Worm (Caenorhabditis elegans): ENCODE measurements around the gene B0280.2.

B0280.2 gene

DNA sequence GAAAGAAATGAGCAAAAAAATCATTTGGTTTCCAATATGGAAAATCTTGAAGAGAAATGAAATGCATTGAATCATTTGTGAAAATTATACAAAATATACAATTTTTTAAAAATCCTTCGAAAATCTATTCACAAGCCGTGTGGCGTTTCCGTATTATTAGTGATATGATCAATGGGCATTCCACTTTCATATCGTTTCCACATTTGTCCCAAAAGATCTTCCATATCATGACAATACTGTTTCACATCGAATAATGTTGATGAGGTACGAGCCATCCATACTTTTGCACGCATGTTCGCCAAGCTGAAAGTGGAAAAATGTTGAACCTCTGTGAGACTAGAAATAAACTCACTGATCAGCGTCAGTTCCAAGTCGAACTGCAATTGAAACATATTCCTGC lies 21.9 kb downstream of the B0280.2 start:
- no peak for TF ChIP-seq unc-62 (GFP tag; optimal IDR thresholded peaks at IDR 0.05)

DNA sequence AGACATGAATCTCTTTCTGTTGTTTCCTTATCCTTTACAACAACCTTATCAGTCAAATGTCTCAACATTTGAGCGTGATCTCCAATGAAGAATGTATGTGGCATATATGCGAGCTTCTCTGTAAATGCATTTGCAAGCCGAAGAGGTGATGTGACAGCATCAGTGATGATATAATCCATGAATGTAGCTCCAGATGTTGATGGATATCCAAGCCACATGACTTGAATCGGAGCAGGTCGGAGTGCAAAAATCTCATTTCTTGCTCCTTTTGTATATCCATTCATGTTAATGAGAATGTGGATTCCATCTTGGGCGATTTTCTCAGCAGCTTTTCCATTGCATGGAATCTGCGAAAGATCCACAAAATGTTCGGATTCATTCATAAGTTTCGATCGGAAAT lies 23.7 kb downstream of the B0280.2 start:
- no peak for TF ChIP-seq unc-62 (GFP tag; optimal IDR thresholded peaks at IDR 0.05)

DNA sequence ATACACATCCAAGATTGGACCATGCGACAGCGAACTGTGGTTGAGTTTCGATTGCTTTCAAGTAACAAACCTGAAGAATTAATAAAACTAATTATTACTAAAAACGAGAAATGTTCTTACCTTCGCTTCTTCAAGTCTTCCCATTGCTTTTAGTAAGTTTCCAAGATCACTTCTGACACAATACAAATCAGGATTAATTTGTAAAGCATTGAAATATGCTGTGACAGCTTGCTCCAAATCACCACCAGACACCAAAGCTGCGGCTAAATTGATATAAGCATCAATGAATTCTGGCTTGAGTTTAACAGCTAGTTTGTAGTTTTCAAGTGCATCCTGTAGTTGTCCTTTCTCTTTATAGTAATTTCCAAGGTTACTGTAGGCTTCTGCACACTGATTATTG lies 25.7 kb downstream of the B0280.2 start:
- no peak for TF ChIP-seq unc-62 (GFP tag; optimal IDR thresholded peaks at IDR 0.05)

DNA sequence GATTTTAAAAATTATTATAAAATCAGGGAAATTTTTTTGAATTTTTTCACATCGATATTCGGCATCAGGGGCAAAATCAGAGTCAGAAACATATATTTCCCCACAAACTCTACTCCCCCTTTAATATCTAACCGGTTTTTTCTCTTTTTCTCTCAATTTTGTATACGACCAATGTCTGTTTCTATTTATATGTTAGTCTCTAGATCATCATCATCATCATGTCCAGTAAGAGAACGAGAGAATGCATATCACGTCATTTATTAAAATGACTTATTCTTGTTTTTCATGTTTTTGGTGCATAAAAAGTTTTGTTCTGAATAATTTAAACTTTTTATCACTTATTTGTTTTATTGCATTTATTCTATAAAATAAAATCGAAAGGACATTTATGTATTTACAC lies 28.1 kb downstream of the B0280.2 start:
- TF ChIP-seq unc-62 (GFP tag; optimal IDR thresholded peaks at IDR 0.05), result no peak

DNA sequence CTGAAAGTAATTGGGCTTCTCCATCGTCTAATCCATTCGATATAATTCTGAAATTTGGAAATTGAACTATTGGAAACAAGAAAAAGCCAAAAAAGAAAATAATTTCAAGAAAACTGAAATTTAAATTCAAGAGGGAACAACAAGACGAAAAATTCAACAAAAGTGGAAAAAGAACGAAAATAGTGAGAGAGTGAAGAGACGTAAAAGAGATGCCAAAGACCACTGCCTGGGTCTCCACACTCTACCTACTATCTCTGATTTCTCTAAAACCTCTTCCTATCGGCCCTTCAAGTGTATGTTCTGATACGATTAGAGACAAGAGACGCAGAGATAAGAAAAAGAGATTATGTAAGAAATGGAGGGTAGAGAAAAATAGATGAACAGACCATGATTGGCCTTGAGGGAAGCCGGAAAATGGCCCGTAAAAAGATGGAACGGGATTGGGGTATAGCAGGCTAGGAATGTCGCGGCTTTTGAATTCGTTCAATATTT lies 29.3 kb downstream of the B0280.2 start, which contains the start of gene ogt-1:
ogt-1 (minus strand) TSS at position 51 of the 492 bp plus-strand sequence.
- TF ChIP-seq unc-62 (GFP tag; optimal IDR thresholded peaks at IDR 0.05), result no peak

DNA sequence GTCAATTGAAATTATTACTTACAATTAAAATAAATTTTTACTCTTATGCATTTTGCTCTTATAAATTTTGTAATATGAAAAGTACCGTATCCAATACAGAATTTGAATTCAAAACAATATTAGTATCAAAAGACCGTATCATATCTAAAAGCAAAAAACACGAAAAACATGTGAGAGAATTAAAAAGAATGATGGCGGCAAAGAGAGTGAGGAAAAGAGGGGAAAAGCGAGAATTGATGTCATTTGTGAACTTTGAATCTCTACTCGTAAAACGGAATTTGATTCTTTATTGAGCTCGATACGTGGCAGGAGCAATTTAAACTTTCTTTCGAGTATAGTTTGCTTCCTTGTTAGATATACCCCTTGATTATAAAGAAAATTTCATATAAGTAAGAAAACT lies 30.1 kb downstream of the B0280.2 start:
- no peak for TF ChIP-seq unc-62 (GFP tag; optimal IDR thresholded peaks at IDR 0.05)

DNA sequence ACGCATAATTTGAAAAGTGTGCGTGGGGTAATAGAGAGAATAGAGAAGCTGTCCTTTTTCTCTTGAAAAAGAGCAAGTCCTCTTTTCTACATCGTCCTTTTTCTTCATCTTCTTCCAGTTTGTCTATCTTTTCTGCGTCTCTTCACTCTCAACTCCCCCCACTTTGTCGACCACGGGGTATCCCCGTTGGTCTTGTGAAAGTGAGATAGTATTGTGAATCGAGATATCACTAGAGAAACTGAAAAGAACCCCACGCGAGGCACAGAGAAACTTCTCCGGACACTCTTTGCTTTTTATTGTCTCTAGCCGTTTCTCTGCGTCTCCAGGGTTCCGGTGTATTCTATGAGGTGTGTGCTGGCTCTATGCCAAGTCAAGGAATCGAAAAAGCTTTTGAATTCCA lies 31.2 kb downstream of the B0280.2 start:
- TF ChIP-seq unc-62 (GFP tag; optimal IDR thresholded peaks at IDR 0.05), result no peak

DNA sequence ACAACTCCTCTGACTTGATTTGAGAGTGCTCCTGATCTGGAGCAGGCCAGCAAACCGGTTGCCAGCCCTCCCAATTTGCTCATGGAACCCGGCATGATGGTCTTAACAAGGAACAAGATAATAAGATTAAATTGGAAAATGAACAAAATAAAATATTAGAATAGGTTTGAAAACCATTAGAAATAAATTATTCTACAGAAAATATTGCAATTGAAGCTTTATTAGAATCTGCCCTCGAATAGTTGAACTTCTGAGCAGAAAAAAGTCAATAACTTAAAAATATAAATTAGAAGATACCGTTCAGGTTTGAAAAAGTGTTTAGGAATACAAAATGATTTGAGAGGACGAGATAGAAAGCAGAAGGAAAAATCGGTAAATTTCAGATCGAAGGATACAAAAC lies 34.2 kb downstream of the B0280.2 start, which contains the start of gene nuo-4:
nuo-4 (minus strand) TSS at position 101 of the 400 bp plus-strand sequence.
- TF ChIP-seq unc-62 (GFP tag; optimal IDR thresholded peaks at IDR 0.05), result no peak

DNA sequence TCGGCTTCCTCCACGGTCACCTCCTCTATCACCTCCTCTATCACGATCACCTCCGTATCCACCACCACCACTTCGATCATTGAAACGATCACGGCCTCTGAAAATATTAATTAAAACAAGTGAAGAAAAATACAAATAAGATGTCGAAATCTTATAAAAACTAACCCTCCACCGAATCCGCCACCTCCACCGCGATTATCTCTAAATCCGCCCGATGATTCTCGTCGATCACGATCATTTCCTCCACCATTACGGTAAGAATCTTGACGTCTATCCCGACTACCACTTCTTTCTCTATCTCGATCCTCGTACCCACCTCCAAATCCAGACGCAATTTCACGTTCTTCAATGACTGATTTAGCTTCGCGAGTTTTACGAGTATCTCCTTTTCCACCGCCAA lies 34.8 kb downstream of the B0280.2 start:
- no peak for TF ChIP-seq unc-62 (GFP tag; optimal IDR thresholded peaks at IDR 0.05)

DNA sequence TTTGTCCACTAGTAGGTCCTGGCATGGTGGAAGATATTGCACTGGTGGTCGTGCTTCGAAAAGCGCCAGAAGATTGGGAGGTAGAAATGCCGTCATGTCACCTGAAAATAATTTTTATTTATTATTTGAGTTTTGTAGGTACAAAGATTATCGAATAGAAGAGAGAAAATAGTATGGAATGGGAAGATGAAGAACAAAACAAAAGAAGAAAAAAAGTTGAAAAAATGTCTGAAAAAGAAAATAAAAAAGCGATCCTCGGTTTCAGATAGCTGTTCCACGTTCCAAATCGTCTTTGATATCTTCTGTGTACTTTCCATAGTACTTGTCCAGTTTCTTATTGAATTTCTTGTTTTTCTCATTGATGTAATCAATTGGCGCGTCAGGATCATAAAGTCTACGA lies 36.6 kb downstream of the B0280.2 start, which contains the start of gene rnp-7:
rnp-7 (minus strand) TSS at position 101 of the 400 bp plus-strand sequence.
- no peak for TF ChIP-seq unc-62 (GFP tag; optimal IDR thresholded peaks at IDR 0.05)

DNA sequence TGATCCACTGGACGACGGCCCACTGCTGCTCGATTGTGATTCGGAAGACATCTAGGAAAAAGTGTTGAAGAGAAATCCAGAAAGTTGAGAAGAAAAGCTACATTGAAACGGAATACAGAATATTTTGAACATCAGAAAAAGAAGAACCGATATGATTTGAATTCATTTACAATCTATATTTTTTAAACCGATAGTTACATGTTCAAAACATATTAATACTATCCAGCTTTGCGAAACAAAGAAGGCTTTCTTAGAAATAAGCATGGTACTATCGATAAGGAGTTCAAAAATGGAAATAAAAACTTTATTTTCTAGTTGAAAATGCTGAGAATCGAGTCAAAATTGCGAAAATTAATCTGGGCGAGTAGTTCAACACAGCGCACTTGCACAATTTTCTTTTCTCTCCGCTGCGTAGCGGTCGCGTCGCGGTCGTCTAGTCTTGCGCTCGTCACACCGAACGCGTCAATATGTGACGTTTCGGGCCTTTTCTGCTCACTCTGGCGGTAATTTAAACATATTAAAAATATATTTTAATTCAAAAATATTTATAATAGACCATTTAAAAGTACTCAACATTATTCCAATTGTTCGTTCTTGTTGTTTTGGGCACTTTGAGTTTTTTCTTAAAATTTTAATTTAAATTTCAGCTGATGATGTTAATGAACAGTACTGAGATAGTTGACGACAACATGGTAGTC lies 37.8 kb downstream of the B0280.2 start, which contains the start of the genes syf-2 and K04G7.1:
syf-2 (minus strand) TSS at position 51 of the 698 bp plus-strand sequence.
K04G7.1 (plus strand) TSS at position 648 of the 698 bp plus-strand sequence.
- no peak for TF ChIP-seq unc-62 (GFP tag; optimal IDR thresholded peaks at IDR 0.05)

DNA sequence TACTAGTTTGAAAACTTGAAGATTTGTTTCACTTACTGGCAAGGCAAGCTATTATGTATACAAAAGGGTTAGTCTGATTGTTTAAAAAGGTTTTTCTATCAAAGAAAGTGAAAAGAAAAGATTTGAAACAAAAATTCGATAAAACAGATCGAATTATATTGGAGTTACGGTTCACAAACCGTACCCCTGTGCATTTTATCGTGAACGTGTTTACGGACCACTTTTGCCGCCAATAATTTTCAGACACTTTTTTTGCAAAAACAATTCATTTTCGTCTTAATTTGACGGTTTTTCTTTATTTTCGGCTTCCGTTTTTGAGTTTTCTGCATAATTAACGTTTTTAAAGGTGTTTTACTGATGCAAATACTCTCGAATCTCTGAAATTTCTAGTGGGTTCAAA lies 40.8 kb downstream of the B0280.2 start:
- TF ChIP-seq unc-62 (GFP tag; optimal IDR thresholded peaks at IDR 0.05), result no peak

DNA sequence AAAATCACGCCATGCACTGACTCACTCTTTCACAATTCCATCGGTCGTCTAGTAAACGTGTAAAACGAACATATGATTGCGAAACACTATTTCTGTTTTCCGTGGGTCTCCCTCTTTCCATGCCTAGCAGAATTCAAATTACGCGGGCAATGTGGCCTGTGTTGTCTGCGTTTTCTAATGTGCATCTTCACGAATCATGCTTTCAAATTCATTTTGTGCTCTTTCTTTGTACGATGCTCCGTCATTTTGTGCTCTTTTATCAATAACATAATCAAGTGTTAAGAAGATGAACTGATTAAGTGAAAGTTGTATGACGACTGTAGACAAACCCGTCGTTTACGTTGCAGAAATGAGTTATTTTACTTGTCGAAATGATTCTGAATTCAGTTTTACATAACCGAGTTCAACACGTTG lies 41.4 kb downstream of the B0280.2 start:
- TF ChIP-seq unc-62 (GFP tag; optimal IDR thresholded peaks at IDR 0.05), result no peak

DNA sequence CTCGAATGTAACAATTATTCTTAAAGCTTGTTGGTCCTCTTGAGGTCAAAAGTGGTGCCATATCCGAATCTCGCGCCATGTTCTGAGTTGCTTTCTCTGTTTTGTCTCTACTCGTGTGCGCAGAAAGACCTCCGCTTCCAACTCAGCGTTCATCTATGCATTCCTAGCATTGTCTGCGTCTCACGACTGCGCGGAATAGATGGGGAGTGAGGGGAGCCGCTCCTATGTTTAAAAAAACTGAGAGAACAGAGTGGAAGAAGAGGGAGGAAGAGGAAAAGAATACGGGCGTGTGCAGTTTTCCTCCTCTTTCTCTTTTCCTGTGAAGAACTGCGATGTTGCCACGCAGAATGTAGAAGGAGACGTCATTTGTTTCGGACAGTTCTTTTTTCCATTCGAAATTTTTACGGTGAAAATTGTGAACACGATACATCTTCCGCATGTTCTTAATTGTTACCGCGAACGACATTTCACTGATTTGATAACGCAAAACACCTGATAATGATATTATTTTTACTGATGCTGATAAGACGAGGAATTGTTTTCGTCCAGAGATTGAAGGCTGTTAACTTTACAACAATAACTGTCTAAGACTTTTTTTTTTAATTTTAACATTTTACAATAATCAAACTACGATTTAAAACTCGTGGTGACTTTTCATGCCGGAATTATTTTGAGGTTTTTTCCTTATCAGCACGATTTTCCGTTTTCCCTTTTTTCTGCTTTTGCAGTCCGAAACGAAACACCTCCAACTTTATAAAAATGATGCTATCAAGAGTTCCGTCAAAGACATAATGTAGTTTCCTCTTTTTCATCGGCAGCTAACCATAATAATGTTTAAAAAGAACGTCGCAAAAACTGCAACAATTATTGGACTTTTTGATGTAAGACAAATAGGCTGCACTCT lies 42.5 kb downstream of the B0280.2 start:
- TF ChIP-seq unc-62 (GFP tag; optimal IDR thresholded peaks at IDR 0.05), result no peak

DNA sequence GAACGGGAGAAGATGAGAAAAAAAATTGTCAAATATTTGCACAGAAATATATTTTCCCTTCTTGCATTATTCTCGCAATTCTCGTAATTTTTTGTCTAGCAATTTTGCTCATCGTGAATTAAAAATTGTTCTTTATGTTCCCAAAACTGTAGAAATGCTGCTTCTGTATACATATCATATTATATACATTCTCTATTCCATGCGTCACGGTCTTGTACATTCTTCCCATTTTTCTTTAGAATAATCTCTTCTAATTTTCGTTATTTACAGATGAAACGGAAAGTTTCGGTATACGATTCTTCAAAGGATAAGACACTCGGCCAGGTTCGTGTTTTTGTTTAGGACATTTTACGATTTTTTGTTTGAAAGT lies 43.1 kb downstream of the B0280.2 start, which contains the start of gene acs-4:
acs-4 (plus strand) TSS at position 271 of the 370 bp plus-strand sequence.
- TF ChIP-seq unc-62 (GFP tag; optimal IDR thresholded peaks at IDR 0.05), result no peak

DNA sequence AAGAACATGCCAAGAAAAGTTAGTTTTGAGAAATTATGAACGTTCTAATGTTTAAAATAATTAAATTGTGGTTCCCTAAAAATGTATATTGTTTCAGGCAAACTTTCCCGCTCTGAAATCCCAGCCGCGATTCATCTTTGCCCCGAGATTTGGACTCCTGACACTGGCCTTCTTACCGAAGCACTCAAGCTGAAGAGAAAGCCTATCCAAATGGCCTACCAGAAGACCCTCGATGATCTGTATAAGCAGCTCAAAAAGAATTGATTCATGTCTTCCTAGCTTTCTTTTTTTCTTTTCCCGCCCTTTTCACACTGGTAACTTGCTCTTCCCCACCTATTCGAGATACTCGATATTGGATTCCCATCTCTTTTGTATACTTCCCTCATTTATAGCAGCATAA lies 45.6 kb downstream of the B0280.2 start:
- TF ChIP-seq unc-62 (GFP tag; optimal IDR thresholded peaks at IDR 0.05), result no peak
